Worm (Caenorhabditis elegans) whole organism, early embryonic: ENCODE results near the gene T05A7.13.

Source experiments
- B0310.2 ChIP-seq: sonication (generic microtip); optimal IDR thresholded peaks from 2 replicates; lab custom pipeline; 2016; ENCODE audit warnings: mild to moderate bottlenecking, missing genetic modification characterization, missing compliant biosample characterization
- F13C5.2 ChIP-seq: sonication (generic microtip); optimal IDR thresholded peaks from 2 replicates; lab custom pipeline; 2017; ENCODE audit warnings: mild to moderate bottlenecking, missing genetic modification characterization, inconsistent platforms, missing compliant biosample characterization
- ama-1 ChIP-seq: fragments of 150-350 bp; optimal IDR thresholded peaks from 2 replicates; lab custom pipeline; 2014
- ceh-13 ChIP-seq: fragments of 200-800 bp; sonication (Bioruptor generic); optimal IDR thresholded peaks from 2 replicates; lab custom pipeline; 2018; ENCODE audit warnings: mild to moderate bottlenecking, missing genetic modification characterization, missing compliant biosample characterization
- ceh-36 ChIP-seq: sonication (generic microtip); optimal IDR thresholded peaks from 2 replicates; lab custom pipeline; 2016; ENCODE audit warnings: missing genetic modification characterization, inconsistent platforms, missing compliant biosample characterization
- ets-7 ChIP-seq: sonication (generic microtip); optimal IDR thresholded peaks from 2 replicates; lab custom pipeline; 2016; ENCODE audit warnings: missing genotype, missing genetic modification characterization, missing compliant biosample characterization
- flt-1 ChIP-seq: fragments of 200-800 bp; sonication (Bioruptor generic); IDR thresholded peaks from 2 replicates; pipeline ENCODE4 v1.3.6; 2022; ENCODE audit warnings: missing genetic modification characterization, missing compliant biosample characterization
- hmg-4 ChIP-seq: fragments of 200-800 bp; sonication (Bioruptor generic); optimal IDR thresholded peaks from 2 replicates; lab custom pipeline; 2018; ENCODE audit warnings: mild to moderate bottlenecking, missing genetic modification characterization, missing compliant biosample characterization
- hnd-1 ChIP-seq: sonication (generic microtip); optimal IDR thresholded peaks from 2 replicates; lab custom pipeline; 2016; ENCODE audit warnings: missing genetic modification characterization, missing compliant biosample characterization
- pes-1 ChIP-seq: fragments of 200-800 bp; sonication (Bioruptor generic); IDR thresholded peaks from 2 replicates; pipeline ENCODE4 v1.3.6; 2022; ENCODE audit warnings: missing genetic modification reagents, missing genetic modification characterization, missing compliant biosample characterization
- scrt-1 ChIP-seq: fragments of 200-800 bp; sonication (Bioruptor generic); IDR thresholded peaks from 2 replicates; pipeline ENCODE4 v1.3.6; 2022; ENCODE audit warnings: missing genetic modification characterization, missing compliant biosample characterization
- sea-1 ChIP-seq: fragments of 200-800 bp; sonication (Bioruptor generic); conservative IDR thresholded peaks from 2 replicates; pipeline ENCODE4 v1.3.6; 2022; ENCODE audit warnings: missing genetic modification characterization, missing compliant biosample characterization
- tbx-11 ChIP-seq: fragments of 200-800 bp; sonication (Bioruptor generic); IDR thresholded peaks from 2 replicates; pipeline ENCODE4 v1.3.6; 2022; ENCODE audit warnings: missing genetic modification characterization, missing compliant biosample characterization
- tbx-37 ChIP-seq: fragments of 200-800 bp; sonication (Bioruptor generic); conservative IDR thresholded peaks from 2 replicates; pipeline ENCODE4 v1.3.6; 2022; ENCODE audit warnings: missing genetic modification reagents, missing genetic modification characterization, missing compliant biosample characterization
- tra-4 ChIP-seq: sonication (generic microtip); optimal IDR thresholded peaks from 2 replicates; lab custom pipeline; 2017; ENCODE audit warnings: missing genetic modification characterization, missing compliant biosample characterization

T05A7.13 gene

DNA sequence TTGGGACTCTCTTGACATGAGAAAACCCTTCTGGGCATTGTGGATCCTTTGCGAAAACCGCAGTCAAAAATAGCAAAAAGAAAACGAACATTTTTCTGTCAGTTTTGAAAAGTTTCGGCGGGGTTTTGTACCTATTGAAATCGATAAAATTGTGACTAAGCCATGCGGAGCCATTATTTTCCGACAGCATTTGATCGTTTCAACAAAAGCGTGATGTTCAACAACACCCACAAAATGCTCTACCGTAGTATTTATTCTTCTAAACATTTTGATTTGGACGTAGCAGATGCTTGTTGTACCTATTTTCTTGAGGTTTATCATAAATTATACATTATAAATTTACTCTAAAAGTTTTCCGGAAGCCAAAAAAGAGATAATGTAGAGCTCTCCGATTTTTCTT is 44.7 kb downstream of the T05A7.13 start, which contains the start of gene clec-136:
Gene clec-136, minus strand, starts transcription at position 101 of the 400 bp plus-strand sequence.
- TF ChIP-seq ama-1 (lab: Kevin White, UChicago) (no peak), hnd-1 (tag; lab: Kevin White, UChicago) (no peak), tbx-37 (no peak), F13C5.2 (no peak), sea-1 (no peak), B0310.2 (tag; lab: Kevin White, UChicago) (no peak), tra-4 (tag; lab: Kevin White, UChicago) (no peak), flt-1 (GFP tag; lab: Robert Waterston, UW) (no peak), pes-1 (GFP tag; lab: Robert Waterston, UW) (no peak), scrt-1 (GFP tag; lab: Robert Waterston, UW) (no peak), tbx-11 (GFP tag; lab: Robert Waterston, UW) (no peak), ets-7 (no peak), ceh-13 (no peak), hmg-4 (GFP tag; lab: Kevin White, UChicago) (no peak)

DNA sequence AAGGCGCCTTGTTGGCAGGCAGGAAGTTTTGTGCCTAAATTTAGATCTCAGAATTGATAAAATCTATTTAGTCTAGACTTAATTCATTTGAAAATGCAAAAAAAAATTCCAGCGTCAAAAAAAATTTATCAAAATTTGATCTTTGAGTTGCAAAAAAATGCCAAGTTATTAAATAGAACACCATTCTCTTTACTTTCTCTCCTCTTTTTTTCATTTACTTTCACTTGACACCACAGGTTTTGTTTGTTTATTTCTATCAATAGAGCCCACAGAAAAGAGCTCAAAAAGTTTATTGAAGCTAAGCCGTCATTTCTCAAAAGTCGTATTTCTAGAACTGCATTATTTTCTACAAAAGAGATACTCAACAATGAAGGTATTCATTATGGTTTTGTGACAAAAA is 48.5 kb downstream of the T05A7.13 start, which contains the start of gene pqn-35:
Gene pqn-35, plus strand, starts transcription at position 301 of the 400 bp plus-strand sequence.
- TF ChIP-seq ceh-13, result no peak
- TF ChIP-seq tbx-37, result no peak
- TF ChIP-seq pes-1 (GFP tag; lab: Robert Waterston, UW), result no peak
- no peak for TF ChIP-seq scrt-1 (GFP tag; lab: Robert Waterston, UW)
- TF ChIP-seq tbx-11 (GFP tag; lab: Robert Waterston, UW), result no peak
- TF ChIP-seq sea-1, result no peak
- TF ChIP-seq tra-4 (tag; lab: Kevin White, UChicago), result no peak
- TF ChIP-seq ceh-36 (tag; lab: Kevin White, UChicago), result no peak
- no peak for TF ChIP-seq B0310.2 (tag; lab: Kevin White, UChicago)
